Worm (Caenorhabditis elegans): ENCODE results near the gene tiar-1.

The tiar-1 gene

DNA sequence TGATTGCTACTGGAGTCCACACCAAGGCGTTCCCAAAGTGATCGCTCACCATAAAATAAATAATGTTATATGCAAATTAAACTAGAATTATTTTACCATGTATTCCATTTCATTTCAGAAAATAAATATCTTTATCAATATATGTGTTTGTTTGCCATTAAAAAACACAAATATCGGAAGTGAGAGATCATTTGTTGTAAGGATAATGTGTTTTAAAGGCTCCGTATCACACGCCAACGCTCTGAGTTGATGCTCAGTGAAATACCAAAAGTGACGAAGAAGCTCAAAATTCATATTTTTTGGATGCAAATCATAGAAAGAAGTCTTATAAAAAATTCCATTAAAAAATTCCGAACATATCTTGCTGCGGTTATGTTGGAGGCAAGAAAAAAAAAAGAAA lies 18.4 kb downstream of the tiar-1 start:
- TF ChIP-seq cog-1 (tag; optimal IDR thresholded peaks at IDR 0.05): no peak
- no peak for TF ChIP-seq ztf-23 (GFP tag; IDR thresholded peaks at IDR 0.05)

ce11 chrII:5694798-5695197 lies 19.8 kb downstream of the tiar-1 start, which contains the start of gene C25H3.14:
C25H3.14 (plus strand) TSS chrII:5695098.
- TF ChIP-seq ztf-29 (GFP tag; IDR thresholded peaks at IDR 0.05): no peak
- TF ChIP-seq cog-1 (tag; optimal IDR thresholded peaks at IDR 0.05): no peak
- TF ChIP-seq klf-2 (GFP tag; conservative IDR thresholded peaks at IDR 0.05): no peak
- TF ChIP-seq T22C8.4 (GFP tag; IDR thresholded peaks at IDR 0.05): no peak
- TF ChIP-seq ref-1 (GFP tag; conservative IDR thresholded peaks at IDR 0.05): no peak
- TF ChIP-seq ztf-23 (GFP tag; IDR thresholded peaks at IDR 0.05): no peak
- TF ChIP-seq flt-1 (GFP tag; IDR thresholded peaks at IDR 0.05): no peak
- no peak for TF ChIP-seq tab-1 (GFP tag; IDR thresholded peaks at IDR 0.05)
- TF ChIP-seq med-1 (GFP tag; optimal IDR thresholded peaks at IDR 0.05; ENCODE audit: insufficient read depth): no peak

- TF ChIP-seq klf-2 (GFP tag; conservative IDR thresholded peaks at IDR 0.05) (no peak), tab-1 (GFP tag; IDR thresholded peaks at IDR 0.05) (no peak), flt-1 (GFP tag; IDR thresholded peaks at IDR 0.05) (no peak), cog-1 (tag; optimal IDR thresholded peaks at IDR 0.05) (no peak), T22C8.4 (GFP tag; IDR thresholded peaks at IDR 0.05) (no peak), med-1 (GFP tag; optimal IDR thresholded peaks at IDR 0.05; ENCODE audit: insufficient read depth) (no peak), ztf-23 (GFP tag; IDR thresholded peaks at IDR 0.05) (no peak), ref-1 (GFP tag; conservative IDR thresholded peaks at IDR 0.05) (no peak), ztf-29 (GFP tag; IDR thresholded peaks at IDR 0.05) (no peak)
These were observed 20.7 kb downstream of the tiar-1 start, which contains the start of gene C25H3.3 for ce11 chrII:5693893-5694292. C25H3.3 (plus strand) TSS chrII:5694193.

DNA sequence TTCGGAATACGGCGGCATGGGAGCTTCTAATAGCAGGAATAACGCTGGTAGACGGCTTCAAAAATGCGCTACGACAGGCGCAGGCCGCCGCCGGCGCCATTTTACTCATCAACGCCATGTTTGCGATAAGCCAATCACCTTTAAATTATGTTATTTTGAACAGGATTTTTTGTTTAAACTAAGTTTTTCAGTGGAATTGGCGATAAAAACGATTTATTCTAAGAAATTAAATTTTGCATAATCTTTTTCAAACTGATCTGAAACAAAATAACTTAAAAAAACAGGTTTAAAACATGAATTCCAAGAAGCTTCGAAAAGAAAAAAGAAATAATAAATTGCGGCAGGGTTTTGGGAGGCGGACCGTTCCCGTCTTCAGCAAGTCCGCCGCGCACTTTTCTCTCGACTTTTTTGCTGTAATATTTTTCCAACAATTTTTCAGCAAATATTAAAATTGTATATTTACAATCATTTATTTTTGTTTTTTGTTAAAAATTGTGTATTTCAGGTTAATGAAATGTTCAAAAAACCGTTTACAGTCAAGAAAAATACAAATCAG lies 23.3 kb downstream of the tiar-1 start, which contains the start of the genes ndub-5 and eif-2D:
Gene ndub-5, minus strand, starts transcription at position 138 of the 556 bp plus-strand sequence.
Gene eif-2D, plus strand, starts transcription at position 506 of the 556 bp plus-strand sequence.
- TF ChIP-seq ref-1 (GFP tag; conservative IDR thresholded peaks at IDR 0.05): no peak
- no peak for TF ChIP-seq med-1 (GFP tag; optimal IDR thresholded peaks at IDR 0.05; ENCODE audit: insufficient read depth)
- no peak for TF ChIP-seq flt-1 (GFP tag; IDR thresholded peaks at IDR 0.05)
- no peak for TF ChIP-seq cog-1 (tag; optimal IDR thresholded peaks at IDR 0.05)
- no peak for TF ChIP-seq ztf-29 (GFP tag; IDR thresholded peaks at IDR 0.05)
- TF ChIP-seq ztf-23 (GFP tag; IDR thresholded peaks at IDR 0.05): no peak
- no peak for TF ChIP-seq klf-2 (GFP tag; conservative IDR thresholded peaks at IDR 0.05)
- no peak for TF ChIP-seq tab-1 (GFP tag; IDR thresholded peaks at IDR 0.05)
- TF ChIP-seq T22C8.4 (GFP tag; IDR thresholded peaks at IDR 0.05): no peak

ce11 chrII:5688959-5689358 lies 25.7 kb downstream of the tiar-1 start, which contains the start of gene C25H3.11:
C25H3.11 (minus strand) TSS chrII:5689040.
- TF ChIP-seq ztf-23 (GFP tag; IDR thresholded peaks at IDR 0.05) (no peak), tab-1 (GFP tag; IDR thresholded peaks at IDR 0.05) (no peak), klf-2 (GFP tag; conservative IDR thresholded peaks at IDR 0.05) (peak; percentile 46; the same call in 1 of the 2 replicates), cog-1 (tag; optimal IDR thresholded peaks at IDR 0.05) (no peak)

DNA sequence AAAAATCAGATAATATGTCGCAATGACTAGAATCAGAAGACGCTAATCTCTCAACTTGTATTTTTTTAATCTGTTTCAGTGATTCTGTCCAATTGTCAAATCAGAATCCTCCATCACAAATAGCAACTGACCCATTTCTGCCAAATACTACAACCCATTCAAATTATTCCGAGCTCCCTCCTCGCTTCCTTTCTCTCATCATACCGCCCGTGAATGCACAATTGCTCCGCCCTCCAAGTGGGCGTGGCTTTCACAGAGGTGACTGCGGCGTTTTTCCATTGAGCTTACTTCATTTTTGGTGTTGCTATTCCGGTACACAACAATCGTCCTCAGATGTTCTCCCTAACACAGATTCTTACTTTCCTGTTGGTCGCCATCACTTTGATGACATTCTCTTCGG lies 33.9 kb downstream of the tiar-1 start, which contains the start of gene flp-27:
Gene flp-27, plus strand, starts transcription at position 301 of the 400 bp plus-strand sequence.
- no peak for TF ChIP-seq ztf-23 (GFP tag; IDR thresholded peaks at IDR 0.05)
- no peak for TF ChIP-seq ref-1 (GFP tag; conservative IDR thresholded peaks at IDR 0.05)
- TF ChIP-seq klf-2 (GFP tag; conservative IDR thresholded peaks at IDR 0.05): no peak
- TF ChIP-seq flt-1 (GFP tag; IDR thresholded peaks at IDR 0.05): no peak
- no peak for TF ChIP-seq cog-1 (tag; optimal IDR thresholded peaks at IDR 0.05)
- no peak for TF ChIP-seq ztf-29 (GFP tag; IDR thresholded peaks at IDR 0.05)
- no peak for TF ChIP-seq T22C8.4 (GFP tag; IDR thresholded peaks at IDR 0.05)
- no peak for TF ChIP-seq med-1 (GFP tag; optimal IDR thresholded peaks at IDR 0.05; ENCODE audit: insufficient read depth)
- no peak for TF ChIP-seq tab-1 (GFP tag; IDR thresholded peaks at IDR 0.05)

DNA sequence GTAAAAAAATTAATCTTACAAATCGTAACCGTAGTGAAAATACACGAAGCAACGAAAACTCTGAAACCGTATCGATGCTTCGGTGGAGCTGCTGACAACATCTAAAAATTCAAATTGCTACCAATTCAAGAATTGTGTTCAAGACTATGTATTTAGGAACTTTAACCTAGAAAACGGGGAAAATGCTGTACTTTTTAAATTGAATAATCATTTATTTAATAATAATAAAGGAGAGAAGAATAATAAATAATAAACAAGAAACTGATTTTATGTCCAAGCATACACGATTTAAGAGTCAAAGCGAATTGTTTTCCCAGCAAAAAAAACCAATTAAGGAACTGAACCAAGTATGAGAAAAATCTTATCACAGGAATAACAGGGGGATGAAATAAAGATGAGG lies 45.0 kb downstream of the tiar-1 start, which contains the start of gene C25H3.17:
Gene C25H3.17, minus strand, starts transcription at position 101 of the 400 bp plus-strand sequence.
- TF ChIP-seq ztf-23 (GFP tag; IDR thresholded peaks at IDR 0.05) (no peak), med-1 (GFP tag; optimal IDR thresholded peaks at IDR 0.05; ENCODE audit: insufficient read depth) (no peak), tab-1 (GFP tag; IDR thresholded peaks at IDR 0.05) (no peak), klf-2 (GFP tag; conservative IDR thresholded peaks at IDR 0.05) (no peak), flt-1 (GFP tag; IDR thresholded peaks at IDR 0.05) (no peak), T22C8.4 (GFP tag; IDR thresholded peaks at IDR 0.05) (no peak), cog-1 (tag; optimal IDR thresholded peaks at IDR 0.05) (no peak), ztf-29 (GFP tag; IDR thresholded peaks at IDR 0.05) (no peak), ref-1 (GFP tag; conservative IDR thresholded peaks at IDR 0.05) (no peak)

ce11 chrII:5668830-5669229 lies 45.8 kb downstream of the tiar-1 start, which contains the start of gene C25H3.7:
C25H3.7 (minus strand) TSS chrII:5668930.
- TF ChIP-seq ztf-23 (GFP tag; IDR thresholded peaks at IDR 0.05): no peak
- TF ChIP-seq ref-1 (GFP tag; conservative IDR thresholded peaks at IDR 0.05): no peak
- TF ChIP-seq ztf-29 (GFP tag; IDR thresholded peaks at IDR 0.05): no peak
- TF ChIP-seq klf-2 (GFP tag; conservative IDR thresholded peaks at IDR 0.05): no peak
- no peak for TF ChIP-seq med-1 (GFP tag; optimal IDR thresholded peaks at IDR 0.05; ENCODE audit: insufficient read depth)
- no peak for TF ChIP-seq tab-1 (GFP tag; IDR thresholded peaks at IDR 0.05)
- no peak for TF ChIP-seq cog-1 (tag; optimal IDR thresholded peaks at IDR 0.05)
- no peak for TF ChIP-seq T22C8.4 (GFP tag; IDR thresholded peaks at IDR 0.05)
- TF ChIP-seq flt-1 (GFP tag; IDR thresholded peaks at IDR 0.05): no peak

ce11 chrII:5667540-5667939 lies 47.1 kb downstream of the tiar-1 start:
- TF ChIP-seq T22C8.4 (GFP tag; IDR thresholded peaks at IDR 0.05): no peak
- peak; percentile 74; the same call in 1 of the 2 replicates for TF ChIP-seq flt-1 (GFP tag; IDR thresholded peaks at IDR 0.05)

- TF ChIP-seq flt-1 (GFP tag; IDR thresholded peaks at IDR 0.05): no peak
- TF ChIP-seq ztf-29 (GFP tag; IDR thresholded peaks at IDR 0.05): no peak
These were observed 48.6 kb downstream of the tiar-1 start, which contains the start of gene C25H3.16 for ce11 chrII:5665991-5666390. C25H3.16 (plus strand) TSS chrII:5666291.
